Fruit fly (Drosophila melanogaster): ENCODE data around the gene CG14414.

Gene CG14414

dm6 chrX:14603600-14604182, 23.3 kb downstream of the CG14414 start:
- TF ChIP-seq sna (GFP tag; IDR thresholded peaks at IDR 0.05; ENCODE audit: partially characterized antibody) = no peak
- TF ChIP-seq CG9876 (GFP tag; optimal IDR thresholded peaks at IDR 0.05) = no peak
- no peak for TF ChIP-seq prd (optimal IDR thresholded peaks at IDR 0.05)
- TF ChIP-seq prd (GFP tag; IDR thresholded peaks at IDR 0.05) = no peak
- no peak for TF ChIP-seq Awh (GFP tag; IDR thresholded peaks at IDR 0.05)
- TF ChIP-seq CG7839 (tag; optimal IDR thresholded peaks at IDR 0.05) = no peak
- TF ChIP-seq CG12744 (GFP tag; optimal IDR thresholded peaks at IDR 0.05) = no peak
- TF ChIP-seq NC2α (GFP tag; optimal IDR thresholded peaks at IDR 0.05) = no peak
- TF ChIP-seq CG31441 (GFP tag; IDR thresholded peaks at IDR 0.05) = no peak
- no peak for TF ChIP-seq CG6854 (GFP tag; optimal IDR thresholded peaks at IDR 0.05)
- TF ChIP-seq CG14050 (GFP tag; IDR thresholded peaks at IDR 0.05) = no peak
- no peak for TF ChIP-seq nom (GFP tag; optimal IDR thresholded peaks at IDR 0.05)
- no peak for TF ChIP-seq CG7963 (GFP tag; IDR thresholded peaks at IDR 0.05; ENCODE audit: partially characterized antibody)
- TF ChIP-seq CG3995 (GFP tag; optimal IDR thresholded peaks at IDR 0.05) = no peak
- no peak for TF ChIP-seq dati (GFP tag; IDR thresholded peaks at IDR 0.05)
- no peak for TF ChIP-seq CG4854 (GFP tag; optimal IDR thresholded peaks at IDR 0.05)
- TF ChIP-seq pros (GFP tag; optimal IDR thresholded peaks at IDR 0.05) = no peak
- no peak for TF ChIP-seq Neu2 (GFP tag; optimal IDR thresholded peaks at IDR 0.05; ENCODE audit: borderline replicate concordance)
- TF ChIP-seq corto (GFP tag; optimal IDR thresholded peaks at IDR 0.05) = no peak
- no peak for TF ChIP-seq inv (GFP tag; IDR thresholded peaks at IDR 0.05; ENCODE audit: partially characterized antibody)
- TF ChIP-seq sqz (GFP tag; optimal IDR thresholded peaks at IDR 0.05) = no peak
- no peak for TF ChIP-seq hth (optimal IDR thresholded peaks at IDR 0.05)
- TF ChIP-seq CG10274 (GFP tag; optimal IDR thresholded peaks at IDR 0.05) = no peak
- TF ChIP-seq CG4328 (GFP tag; optimal IDR thresholded peaks at IDR 0.05) = no peak
- TF ChIP-seq CG8089 (GFP tag; optimal IDR thresholded peaks at IDR 0.05) = no peak
- TF ChIP-seq Ravus (GFP tag; IDR thresholded peaks at IDR 0.05) = no peak
- TF ChIP-seq Antp (GFP tag; optimal IDR thresholded peaks at IDR 0.05) = no peak
- peak; percentile 6 for TF ChIP-seq stwl (tag; optimal IDR thresholded peaks at IDR 0.05)
- no peak for TF ChIP-seq jigr1 (GFP tag; IDR thresholded peaks at IDR 0.05)
- no peak for TF ChIP-seq Hr39 (optimal IDR thresholded peaks at IDR 0.05)
- no peak for TF ChIP-seq CG42726 (GFP tag; IDR thresholded peaks at IDR 0.05; ENCODE audit: partially characterized antibody)
- TF ChIP-seq Trl (optimal IDR thresholded peaks at IDR 0.05) = no peak
- TF ChIP-seq Trl (GFP tag; optimal IDR thresholded peaks at IDR 0.05) = no peak
- TF ChIP-seq phol (tag; optimal IDR thresholded peaks at IDR 0.05) = peak; percentile 4
- TF ChIP-seq CG1792 (GFP tag; optimal IDR thresholded peaks at IDR 0.05) = no peak
- no peak for TF ChIP-seq so (GFP tag; IDR thresholded peaks at IDR 0.05)
- TF ChIP-seq twi (tag; optimal IDR thresholded peaks at IDR 0.05) = no peak
- TF ChIP-seq CoRest (tag; optimal IDR thresholded peaks at IDR 0.05) = peak; percentile 1
- TF ChIP-seq E2f1 (GFP tag; IDR thresholded peaks at IDR 0.05) = no peak
- TF ChIP-seq Poxn (GFP tag; IDR thresholded peaks at IDR 0.05) = no peak
- no peak for TF ChIP-seq luna (GFP tag; optimal IDR thresholded peaks at IDR 0.05)
- no peak for TF ChIP-seq Pdp1 (GFP tag; optimal IDR thresholded peaks at IDR 0.05)
- TF ChIP-seq tgo (GFP tag; IDR thresholded peaks at IDR 0.05) = no peak
- TF ChIP-seq H15 (GFP tag; IDR thresholded peaks at IDR 0.05) = no peak
- no peak for TF ChIP-seq CG10959 (GFP tag; IDR thresholded peaks at IDR 0.05)
- no peak for TF ChIP-seq CG18011 (GFP tag; optimal IDR thresholded peaks at IDR 0.05)
- TF ChIP-seq Dp (GFP tag; optimal IDR thresholded peaks at IDR 0.05) = peak; percentile 87
- TF ChIP-seq CG6813 (GFP tag; optimal IDR thresholded peaks at IDR 0.05) = no peak
- no peak for TF ChIP-seq pum (GFP tag; optimal IDR thresholded peaks at IDR 0.05)
- no peak for TF ChIP-seq run (tag; optimal IDR thresholded peaks at IDR 0.05)
- TF ChIP-seq CG17802 (tag; optimal IDR thresholded peaks at IDR 0.05) = no peak
- no peak for TF ChIP-seq fru (optimal IDR thresholded peaks at IDR 0.05)

All from whole organism, embryonic.